Worm (Caenorhabditis elegans) whole organism, late embryonic: Measurements from ENCODE around the gene C30F2.5.

Experiments
- C38D4.7 ChIP-seq: fragments of 200-800 bp; sonication (Bioruptor generic); optimal IDR thresholded peaks from 2 replicates; lab custom pipeline; 2018; ENCODE audit warnings: mild to moderate bottlenecking, missing genetic modification characterization, moderate library complexity, missing compliant biosample characterization
- K02D7.2 ChIP-seq: sonication (generic microtip); optimal IDR thresholded peaks from 2 replicates; lab custom pipeline; 2017; ENCODE audit warnings: mild to moderate bottlenecking, missing genetic modification characterization, missing compliant biosample characterization
- K09A11.1 ChIP-seq: sonication (generic microtip); optimal IDR thresholded peaks from 2 replicates; lab custom pipeline; 2017; ENCODE audit warnings: antibody characterized with exemption, mild to moderate bottlenecking, missing genetic modification characterization, missing compliant biosample characterization; ENCODE audit not compliant: insufficient read depth
- T23F11.4 ChIP-seq: fragments of 200-800 bp; sonication (Bioruptor generic); optimal IDR thresholded peaks from 2 replicates; lab custom pipeline; 2018; ENCODE audit warnings: mild to moderate bottlenecking, missing genetic modification characterization, missing compliant biosample characterization
- ceh-18 ChIP-seq: sonication (generic microtip); optimal IDR thresholded peaks from 2 replicates; lab custom pipeline; 2016; ENCODE audit warnings: missing genetic modification characterization, missing compliant biosample characterization
- ceh-24 ChIP-seq: sonication (generic microtip); optimal IDR thresholded peaks from 2 replicates; lab custom pipeline; 2016; ENCODE audit warnings: mild to moderate bottlenecking, missing genetic modification characterization, missing compliant biosample characterization
- ceh-31 ChIP-seq: sonication (generic microtip); optimal IDR thresholded peaks from 2 replicates; lab custom pipeline; 2016; ENCODE audit warnings: missing genetic modification characterization, missing compliant biosample characterization
- ceh-34 ChIP-seq: sonication (generic microtip); optimal IDR thresholded peaks from 2 replicates; lab custom pipeline; 2016; ENCODE audit warnings: mild to moderate bottlenecking, missing genetic modification characterization, missing compliant biosample characterization
- ceh-48 ChIP-seq: sonication (generic microtip); optimal IDR thresholded peaks from 2 replicates; lab custom pipeline; 2016; ENCODE audit warnings: missing genetic modification characterization, inconsistent platforms, missing compliant biosample characterization
- dve-1 ChIP-seq: sonication (generic microtip); optimal IDR thresholded peaks from 2 replicates; lab custom pipeline; 2017; ENCODE audit warnings: antibody characterized with exemption, mild to moderate bottlenecking, missing genetic modification characterization, missing compliant biosample characterization
- elt-4 ChIP-seq: sonication (generic microtip); optimal IDR thresholded peaks from 2 replicates; lab custom pipeline; 2016; ENCODE audit warnings: missing genetic modification characterization, missing compliant biosample characterization
- ets-4 ChIP-seq: sonication (generic microtip); optimal IDR thresholded peaks from 2 replicates; lab custom pipeline; 2016; ENCODE audit warnings: missing genetic modification characterization, missing compliant biosample characterization
- eyg-1 ChIP-seq: sonication (generic microtip); optimal IDR thresholded peaks from 2 replicates; lab custom pipeline; 2016; ENCODE audit warnings: missing genotype, missing genetic modification characterization, missing compliant biosample characterization
- fax-1 ChIP-seq: sonication (generic microtip); optimal IDR thresholded peaks from 2 replicates; lab custom pipeline; 2016; ENCODE audit warnings: missing genotype, missing genetic modification characterization, missing compliant biosample characterization
- fkh-10 ChIP-seq: fragments of 150-350 bp; optimal IDR thresholded peaks from 2 replicates; lab custom pipeline; 2014; ENCODE audit warnings: missing biosample characterization, missing genetic modification reagents, missing genetic modification characterization
- hlh-13 ChIP-seq: fragments of 200-800 bp; sonication (Bioruptor generic); optimal IDR thresholded peaks from 2 replicates; lab custom pipeline; 2018; ENCODE audit warnings: mild to moderate bottlenecking, missing genetic modification characterization, missing compliant biosample characterization
- hlh-30 ChIP-seq: sonication (generic microtip); optimal IDR thresholded peaks from 2 replicates; lab custom pipeline; 2017; ENCODE audit warnings: antibody characterized with exemption, missing genetic modification characterization, missing compliant biosample characterization; ENCODE audit not compliant: insufficient read depth
- hlh-8 ChIP-seq: sonication (generic microtip); optimal IDR thresholded peaks from 2 replicates; lab custom pipeline; 2016; ENCODE audit warnings: missing genotype, missing genetic modification characterization, missing compliant biosample characterization
- madf-2 ChIP-seq: sonication (generic microtip); optimal IDR thresholded peaks from 2 replicates; lab custom pipeline; 2017; ENCODE audit warnings: missing genetic modification characterization, missing compliant biosample characterization
- mec-3 ChIP-seq: sonication (generic microtip); optimal IDR thresholded peaks from 2 replicates; lab custom pipeline; 2016; ENCODE audit warnings: borderline replicate concordance, missing genetic modification characterization, missing compliant biosample characterization
- nfya-1 ChIP-seq: sonication (generic microtip); optimal IDR thresholded peaks from 2 replicates; lab custom pipeline; 2017; ENCODE audit warnings: missing genetic modification characterization, mild to moderate bottlenecking, missing compliant biosample characterization, antibody characterized with exemption, moderate library complexity
- nhr-11 ChIP-seq: fragments of 150-350 bp; optimal IDR thresholded peaks from 2 replicates; lab custom pipeline; 2014; ENCODE audit warnings: missing biosample characterization, missing genetic modification characterization
- nhr-232 ChIP-seq: sonication (generic microtip); optimal IDR thresholded peaks from 2 replicates; lab custom pipeline; 2016; ENCODE audit warnings: missing genetic modification characterization, missing compliant biosample characterization
- npax-4 ChIP-seq: sonication (generic microtip); optimal IDR thresholded peaks from 2 replicates; lab custom pipeline; 2016; ENCODE audit warnings: missing genetic modification characterization, missing compliant biosample characterization
- pag-3 ChIP-seq: sonication (generic microtip); optimal IDR thresholded peaks from 2 replicates; lab custom pipeline; 2016; ENCODE audit warnings: missing compliant biosample characterization, missing genetic modification characterization, borderline replicate concordance
- pax-1 ChIP-seq: fragments of 150-350 bp; optimal IDR thresholded peaks from 2 replicates; lab custom pipeline; 2014; ENCODE audit warnings: missing biosample characterization, missing genetic modification characterization
- pha-4 ChIP-seq: fragments of 150-350 bp; optimal IDR thresholded peaks from 2 replicates; lab custom pipeline; 2018; ENCODE audit warnings: missing biosample characterization, missing genetic modification reagents, missing genetic modification characterization
- pqm-1 ChIP-seq: sonication (generic microtip); optimal IDR thresholded peaks from 2 replicates; lab custom pipeline; 2016; ENCODE audit warnings: missing genetic modification characterization, missing compliant biosample characterization
- rnt-1 ChIP-seq: sonication (generic microtip); optimal IDR thresholded peaks from 2 replicates; lab custom pipeline; 2016; ENCODE audit warnings: missing genetic modification characterization, missing compliant biosample characterization
- sdc-2 ChIP-seq: sonication (generic microtip); optimal IDR thresholded peaks from 2 replicates; lab custom pipeline; 2016; ENCODE audit warnings: missing genotype, missing genetic modification characterization, missing compliant biosample characterization
- sox-2 ChIP-seq: fragments of 200-800 bp; sonication (Bioruptor generic); IDR thresholded peaks from 2 replicates; pipeline ENCODE4 v1.3.6; 2022; ENCODE audit warnings: missing genetic modification reagents, missing genetic modification characterization, missing compliant biosample characterization
- sox-4 ChIP-seq: sonication (generic microtip); optimal IDR thresholded peaks from 2 replicates; lab custom pipeline; 2017; ENCODE audit warnings: mild to moderate bottlenecking, missing genetic modification characterization, inconsistent platforms, missing compliant biosample characterization
- tbx-2 ChIP-seq: sonication (generic microtip); optimal IDR thresholded peaks from 2 replicates; lab custom pipeline; 2016; ENCODE audit warnings: missing genetic modification characterization, missing compliant biosample characterization
- unc-3 ChIP-seq, 2 experiments: fragments of 200-800 bp in 1 of 2; sonication (Bioruptor generic) in 1 of 2; sonication (generic microtip) in 1 of 2; conservative IDR thresholded peaks in 1 of 2; optimal IDR thresholded peaks in 1 of 2; 2 replicates each; pipeline versions ENCODE4 v1.3.6 to Lab custom; 2016 to 2022; ENCODE audit warnings: missing compliant biosample characterization in 2 of 2, missing genetic modification characterization in 2 of 2, missing genetic modification reagents in 1 of 2
- unc-55 ChIP-seq: sonication (generic microtip); optimal IDR thresholded peaks from 2 replicates; lab custom pipeline; 2017; ENCODE audit warnings: missing biosample characterization, missing genetic modification reagents, missing genetic modification characterization
- ztf-16 ChIP-seq: sonication (generic microtip); optimal IDR thresholded peaks from 2 replicates; lab custom pipeline; 2017; ENCODE audit warnings: missing genetic modification characterization, missing compliant biosample characterization

The C30F2.5 gene

ce11 chrX:16131044-16131443, 36.6 kb downstream of the C30F2.5 start:
- TF ChIP-seq ceh-31 (tag; lab: Kevin White, UChicago) (no peak), eyg-1 (tag; lab: Kevin White, UChicago) (no peak), ztf-16 (tag; lab: Kevin White, UChicago) (no peak), sox-4 (tag; lab: Kevin White, UChicago) (no peak), T23F11.4 (GFP tag; lab: Kevin White, UChicago) (no peak), nfya-1 (tag; lab: Kevin White, UChicago) (peak; percentile 24), unc-55 (GFP tag; lab: Kevin White, UChicago) (no peak), K02D7.2 (no peak), ceh-18 (tag; lab: Kevin White, UChicago) (peak; percentile 64), hlh-30 (tag; lab: Kevin White, UChicago) (peak; percentile 70), tbx-2 (tag; lab: Kevin White, UChicago) (peak; percentile 48)

- no peak for TF ChIP-seq fax-1
- TF ChIP-seq ceh-31 (tag; lab: Kevin White, UChicago), result peak; percentile 27
- TF ChIP-seq tbx-2 (tag; lab: Kevin White, UChicago), result peak; percentile 16
- TF ChIP-seq sdc-2 (tag; lab: Kevin White, UChicago), result peak; percentile 57
- TF ChIP-seq nfya-1 (tag; lab: Kevin White, UChicago), result peak; percentile 10
- no peak for TF ChIP-seq nhr-11 (tag; lab: Kevin White, UChicago)
Observed at ce11 chrX:16133815-16134214, 39.3 kb downstream of the C30F2.5 start.

- TF ChIP-seq dve-1 (tag; lab: Kevin White, UChicago) (no peak), nhr-11 (tag; lab: Kevin White, UChicago) (no peak), hlh-8 (tag; lab: Kevin White, UChicago) (no peak), nhr-232 (tag; lab: Kevin White, UChicago) (no peak), K02D7.2 (no peak)
Observed at ce11 chrX:16140822-16141221, 46.4 kb downstream of the C30F2.5 start.

DNA sequence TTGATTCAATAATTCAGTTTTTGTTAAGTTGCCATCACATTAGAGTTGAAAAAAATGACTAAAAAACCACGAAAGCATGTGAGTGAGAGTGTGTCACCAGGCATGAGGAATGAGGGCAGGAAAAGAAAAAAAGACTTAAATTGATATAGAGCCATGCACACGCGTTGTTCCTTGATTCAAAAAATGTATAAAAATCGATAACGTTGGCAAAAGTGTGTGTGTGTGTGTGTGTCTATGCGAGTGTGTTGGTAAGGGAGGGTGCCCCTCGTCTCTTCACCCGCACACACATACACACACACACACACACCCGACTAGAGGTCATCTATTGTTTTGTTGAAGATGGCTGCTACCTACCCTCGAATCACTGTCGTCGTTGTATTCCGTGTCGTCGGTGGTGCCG, 49.4 kb downstream of the C30F2.5 start:
- TF ChIP-seq ztf-16 (tag; lab: Kevin White, UChicago) (no peak), sox-4 (tag; lab: Kevin White, UChicago) (no peak), nfya-1 (tag; lab: Kevin White, UChicago) (peak; percentile 14), fkh-10 (GFP tag; lab: Kevin White, UChicago) (no peak), mec-3 (tag; lab: Kevin White, UChicago) (no peak), sox-2 (0 out of 2 replicates have a peak, but pooled peaks have one; percentile 2), unc-3 (GFP tag; conservative IDR thresholded peaks at IDR 0.05; lab: Robert Waterston, UW) (no peak), unc-3 (tag; optimal IDR thresholded peaks at IDR 0.05; lab: Kevin White, UChicago) (no peak), ceh-48 (tag; lab: Kevin White, UChicago) (peak; percentile 61), ceh-34 (no peak), pqm-1 (tag; lab: Kevin White, UChicago) (no peak), fax-1 (no peak), madf-2 (tag; lab: Kevin White, UChicago) (no peak)

ce11 chrX:16144584-16144983, 50.1 kb downstream of the C30F2.5 start:
- TF ChIP-seq rnt-1 (no peak), elt-4 (tag; lab: Kevin White, UChicago) (no peak), ceh-34 (no peak), pag-3 (tag; lab: Kevin White, UChicago) (no peak), mec-3 (tag; lab: Kevin White, UChicago) (no peak), sox-4 (tag; lab: Kevin White, UChicago) (no peak), K09A11.1 (tag; lab: Kevin White, UChicago) (no peak), pax-1 (tag; lab: Kevin White, UChicago) (no peak), nhr-11 (tag; lab: Kevin White, UChicago) (no peak), npax-4 (no peak), ceh-24 (no peak), C38D4.7 (GFP tag; lab: Kevin White, UChicago) (no peak), pha-4 (tag; lab: Kevin White, UChicago) (no peak), madf-2 (tag; lab: Kevin White, UChicago) (no peak), hlh-13 (GFP tag; lab: Kevin White, UChicago) (no peak), fkh-10 (GFP tag; lab: Kevin White, UChicago) (no peak), ets-4 (tag; lab: Kevin White, UChicago) (no peak), unc-55 (GFP tag; lab: Kevin White, UChicago) (no peak)
